Fruit fly (Drosophila melanogaster): ENCODE results near the gene GATAe.
A peak's percentile ranks its signal among the peaks of the same experiment; 100 is the strongest.

GATAe gene

DNA sequence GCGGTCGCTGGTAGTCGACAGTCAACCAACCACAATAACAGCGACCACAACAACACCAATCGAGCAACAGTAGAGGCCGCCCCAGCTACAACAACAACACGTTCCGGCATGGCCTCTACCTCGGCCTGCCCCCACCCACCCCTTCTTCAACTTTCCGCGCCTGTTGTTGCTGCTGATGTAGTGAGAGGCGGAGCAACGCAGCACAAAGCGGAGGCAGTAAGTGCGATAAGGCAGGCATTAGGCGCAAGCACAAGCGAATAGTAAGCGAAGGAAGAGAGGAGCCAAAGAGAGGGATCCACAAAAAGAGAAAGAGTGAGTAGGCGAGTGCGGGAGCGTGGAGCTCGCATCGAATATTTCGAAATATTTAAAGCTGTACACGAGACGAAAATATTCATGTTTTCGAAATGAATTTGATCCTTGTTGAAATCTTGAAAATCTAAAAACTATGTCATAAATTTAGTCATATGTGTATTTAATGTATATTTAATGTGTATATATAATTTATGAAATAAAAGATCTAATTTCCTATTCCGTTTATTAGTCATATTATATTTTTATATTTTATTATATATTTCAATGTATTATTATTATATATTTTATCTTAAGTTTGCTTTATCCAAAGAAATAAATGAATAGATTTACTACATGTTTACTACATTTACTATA lies 15.6 kb upstream of the GATAe start (continued):
- TF ChIP-seq CG10267 (tag; optimal IDR thresholded peaks at IDR 0.05) (no peak), CG12299 (tag; optimal IDR thresholded peaks at IDR 0.05) (no peak), tll (GFP tag; optimal IDR thresholded peaks at IDR 0.05) (no peak), CG5180 (GFP tag; optimal IDR thresholded peaks at IDR 0.05) (no peak), Oaz (GFP tag; IDR thresholded peaks at IDR 0.05) (0 out of 2 replicates have a peak, but pooled peaks have one; percentile 11), Hmx (GFP tag; optimal IDR thresholded peaks at IDR 0.05) (no peak), mirr (GFP tag; optimal IDR thresholded peaks at IDR 0.05) (peak; percentile 88), ranshi (GFP tag; IDR thresholded peaks at IDR 0.05) (peak; percentile 36; the same call in 1 of the 2 replicates), HLH54F (GFP tag; optimal IDR thresholded peaks at IDR 0.05) (no peak), dmrt11E (tag; optimal IDR thresholded peaks at IDR 0.05) (no peak), Hand (GFP tag; optimal IDR thresholded peaks at IDR 0.05) (no peak), lola (GFP tag; optimal IDR thresholded peaks at IDR 0.05) (peak in 1 of 3 experiments; percentile 32), CG1832 (GFP tag; optimal IDR thresholded peaks at IDR 0.05) (peak; percentile 87), tgo (GFP tag; IDR thresholded peaks at IDR 0.05) (peak; percentile 23; the same call in 1 of the 3 replicates), CG7839 (tag; optimal IDR thresholded peaks at IDR 0.05) (peak; percentile 32), CG6175 (GFP tag; IDR thresholded peaks at IDR 0.05) (peak; percentile 79), fd96Cb (tag; optimal IDR thresholded peaks at IDR 0.05) (no peak), HLH3B (GFP tag; IDR thresholded peaks at IDR 0.05) (no peak), Bteb2 (GFP tag; optimal IDR thresholded peaks at IDR 0.05) (no peak), gfzf (GFP tag; optimal IDR thresholded peaks at IDR 0.05) (no peak), CG4424 (GFP tag; optimal IDR thresholded peaks at IDR 0.05) (no peak), hkb (optimal IDR thresholded peaks at IDR 0.05) (no peak), hkb (GFP tag; IDR thresholded peaks at IDR 0.05) (peak; percentile 43; the same call in 1 of the 2 replicates), Ravus (GFP tag; IDR thresholded peaks at IDR 0.05) (no peak), CG10543 (GFP tag; optimal IDR thresholded peaks at IDR 0.05) (peak; percentile 82), CG8765 (GFP tag; IDR thresholded peaks at IDR 0.05) (peak; percentile 56; the same call in 1 of the 2 replicates), Lhr (GFP tag; optimal IDR thresholded peaks at IDR 0.05) (no peak), kni (GFP tag; optimal IDR thresholded peaks at IDR 0.05) (no peak), CG6654 (GFP tag; optimal IDR thresholded peaks at IDR 0.05) (no peak), zfh1 (GFP tag; IDR thresholded peaks at IDR 0.05) (no peak), CG5245 (GFP tag; optimal IDR thresholded peaks at IDR 0.05) (no peak), CG2199 (GFP tag; IDR thresholded peaks at IDR 0.05) (peak; percentile 78; the same call in 2 of the 3 replicates), CG6689 (GFP tag; IDR thresholded peaks at IDR 0.05) (no peak), lab (GFP tag; optimal IDR thresholded peaks at IDR 0.05) (peak; percentile 32), Adf1 (GFP tag; IDR thresholded peaks at IDR 0.05) (peak; percentile 80), Hr78 (GFP tag; optimal IDR thresholded peaks at IDR 0.05) (peak in 1 of 2 experiments; percentile 56), mam (GFP tag; optimal IDR thresholded peaks at IDR 0.05) (no peak), Drgx (GFP tag; IDR thresholded peaks at IDR 0.05) (peak; percentile 48; the same call in 1 of the 2 replicates), CG4730 (GFP tag; IDR thresholded peaks at IDR 0.05) (no peak), Ada2b (GFP tag; IDR thresholded peaks at IDR 0.05) (peak; percentile 19; the same call in 1 of the 2 replicates), nom (GFP tag; optimal IDR thresholded peaks at IDR 0.05) (peak; percentile 31), hth (optimal IDR thresholded peaks at IDR 0.05) (no peak), CG10321 (GFP tag; IDR thresholded peaks at IDR 0.05) (peak; percentile 85), CG17912 (GFP tag; optimal IDR thresholded peaks at IDR 0.05) (peak; percentile 42), CG10565 (GFP tag; optimal IDR thresholded peaks at IDR 0.05) (no peak), gsb-n (tag; optimal IDR thresholded peaks at IDR 0.05) (no peak), hbn (GFP tag; IDR thresholded peaks at IDR 0.05; ENCODE audit: partially characterized antibody) (peak; percentile 23; the same call in 1 of the 2 replicates), Dfd (GFP tag; optimal IDR thresholded peaks at IDR 0.05) (no peak), caup (GFP tag; optimal IDR thresholded peaks at IDR 0.05; ENCODE audit: severe bottlenecking) (no peak)

All from whole organism, embryonic.